Fruit fly (Drosophila melanogaster) whole organism, embryonic: ENCODE results near the gene CG8892.

Source experiments
- Awh ChIP-seq: fragments of 200-800 bp; sonication (Bioruptor generic); IDR thresholded peaks from 2 replicates; pipeline ENCODE4, ENCODE4 v1.3.6; 2022; ENCODE audit warnings: missing biosample characterization, missing genetic modification characterization
- B-H2 ChIP-seq: fragments of 200-800 bp; sonication (Bioruptor generic); optimal IDR thresholded peaks from 2 replicates; lab custom pipeline; 2018; ENCODE audit warnings: missing biosample characterization, mild to moderate bottlenecking, missing genetic modification characterization
- BEAF-32 ChIP-seq: fragments of 200-800 bp; sonication (Bioruptor generic); optimal IDR thresholded peaks from 3 replicates; lab custom pipeline; 2017; ENCODE audit warnings: missing biosample characterization, missing genetic modification characterization, mild to moderate bottlenecking, moderate library complexity, missing genetic modification reagents
- CG10267 ChIP-seq: fragments of 200-800 bp; sonication (Bioruptor generic); optimal IDR thresholded peaks from 2 replicates; lab custom pipeline; 2018; ENCODE audit warnings: missing biosample characterization, mild to moderate bottlenecking, missing genetic modification characterization, moderate library complexity
- CG10543 ChIP-seq: fragments of 200-800 bp; sonication (Bioruptor generic); optimal IDR thresholded peaks from 3 replicates; lab custom pipeline; 2017; ENCODE audit warnings: missing biosample characterization, mild to moderate bottlenecking, missing genetic modification characterization, moderate library complexity
- CG11696 ChIP-seq: fragments of 200-800 bp; sonication (Bioruptor generic); IDR thresholded peaks from 2 replicates; pipeline ENCODE4 v1.3.6; 2022; ENCODE audit warnings: missing biosample characterization, missing genetic modification characterization
- CG12071 ChIP-seq: fragments of 200-800 bp; sonication (Bioruptor generic); optimal IDR thresholded peaks from 3 replicates; lab custom pipeline; 2018; ENCODE audit warnings: missing biosample characterization, mild to moderate bottlenecking, missing genetic modification characterization
- CG12219 ChIP-seq: fragments of 200-800 bp; sonication (Bioruptor generic); optimal IDR thresholded peaks from 3 replicates; lab custom pipeline; 2018; ENCODE audit warnings: missing biosample characterization, mild to moderate bottlenecking, missing genetic modification characterization
- CG1602 ChIP-seq: fragments of 200-800 bp; sonication (Bioruptor generic); optimal IDR thresholded peaks from 3 replicates; lab custom pipeline; 2016; ENCODE audit warnings: missing biosample characterization, missing genetic modification characterization
- CG16779 ChIP-seq: fragments of 200-800 bp; sonication (Bioruptor generic); IDR thresholded peaks from 2 replicates; pipeline ENCODE4 v1.3.6; 2022; ENCODE audit warnings: missing biosample characterization, missing genetic modification characterization
- CG16815 ChIP-seq: fragments of 200-800 bp; sonication (Bioruptor generic); optimal IDR thresholded peaks from 3 replicates; lab custom pipeline; 2017; ENCODE audit warnings: missing biosample characterization, mild to moderate bottlenecking, missing genetic modification characterization
- CG31224 ChIP-seq: fragments of 200-800 bp; sonication (Bioruptor generic); IDR thresholded peaks from 2 replicates; pipeline ENCODE4 v1.3.6; 2022; ENCODE audit warnings: missing biosample characterization, missing genetic modification characterization
- CG31388 ChIP-seq: fragments of 200-800 bp; sonication (Bioruptor generic); optimal IDR thresholded peaks from 2 replicates; lab custom pipeline; 2016; ENCODE audit warnings: missing biosample characterization, missing genetic modification characterization
- CG3407 ChIP-seq: fragments of 200-800 bp; sonication (Bioruptor generic); optimal IDR thresholded peaks from 2 replicates; lab custom pipeline; 2018; ENCODE audit warnings: missing biosample characterization, mild to moderate bottlenecking, missing genetic modification characterization
- CG4854 ChIP-seq: fragments of 200-800 bp; sonication (Bioruptor generic); optimal IDR thresholded peaks from 2 replicates; lab custom pipeline; 2016; ENCODE audit warnings: missing biosample characterization, missing genetic modification characterization, inconsistent platforms
- CG6254 ChIP-seq: fragments of 200-800 bp; sonication (Bioruptor generic); optimal IDR thresholded peaks from 3 replicates; lab custom pipeline; 2017; ENCODE audit warnings: mild to moderate bottlenecking, missing biosample characterization, missing genetic modification reagents, missing genetic modification characterization
- CG7556 ChIP-seq: fragments of 200-800 bp; sonication (Bioruptor generic); optimal IDR thresholded peaks from 2 replicates; lab custom pipeline; 2017; ENCODE audit warnings: missing biosample characterization, mild to moderate bottlenecking, missing genetic modification characterization
- CG7745 ChIP-seq: fragments of 200-800 bp; sonication (Bioruptor generic); optimal IDR thresholded peaks from 2 replicates; lab custom pipeline; 2018; ENCODE audit warnings: missing biosample characterization, mild to moderate bottlenecking, missing genetic modification characterization, moderate library complexity
- CG9817 ChIP-seq: fragments of 200-800 bp; sonication (Bioruptor generic); optimal IDR thresholded peaks from 2 replicates; lab custom pipeline; 2018; ENCODE audit warnings: missing biosample characterization, mild to moderate bottlenecking, missing genetic modification characterization, moderate library complexity
- CkIIα-i1 ChIP-seq: fragments of 200-800 bp; sonication (Bioruptor generic); IDR thresholded peaks from 2 replicates; pipeline ENCODE4 v1.3.6; 2022; ENCODE audit warnings: missing biosample characterization, missing genetic modification characterization
- D19B ChIP-seq: fragments of 200-800 bp; sonication (Bioruptor generic); optimal IDR thresholded peaks from 2 replicates; lab custom pipeline; 2017; ENCODE audit warnings: missing biosample characterization, mild to moderate bottlenecking, missing genetic modification characterization
- Dfd ChIP-seq, 2 experiments: fragments of >200 bp; optimal IDR thresholded peaks; 2 replicates each; lab custom pipeline; 2017; ENCODE audit warnings: missing biosample characterization in 2 of 2, missing genetic modification characterization in 2 of 2
- Dip3 ChIP-seq: fragments of 200-800 bp; sonication (Bioruptor generic); optimal IDR thresholded peaks from 3 replicates; lab custom pipeline; 2016; ENCODE audit warnings: missing biosample characterization, missing genetic modification characterization
- GATAe ChIP-seq: fragments of 200-800 bp; sonication (Bioruptor generic); conservative IDR thresholded peaks from 2 replicates; pipeline ENCODE4 v1.3.6; 2022; ENCODE audit warnings: missing biosample characterization, missing genetic modification characterization
- H15 ChIP-seq: fragments of 200-800 bp; sonication (Bioruptor generic); IDR thresholded peaks from 3 replicates; pipeline ENCODE4 v1.3.6; 2022; ENCODE audit warnings: missing biosample characterization, missing genetic modification characterization
- Hr3 ChIP-seq: fragments of 200-800 bp; sonication (Bioruptor generic); optimal IDR thresholded peaks from 3 replicates; lab custom pipeline; 2016; ENCODE audit warnings: missing biosample characterization, missing genetic modification characterization
- Kr ChIP-seq: fragments of 200-800 bp; sonication (Bioruptor generic); optimal IDR thresholded peaks from 2 replicates; lab custom pipeline; 2017; ENCODE audit warnings: missing biosample characterization, mild to moderate bottlenecking, missing genetic modification characterization
- NC2α ChIP-seq: fragments of 200-800 bp; sonication (Bioruptor generic); optimal IDR thresholded peaks from 2 replicates; lab custom pipeline; 2016; ENCODE audit warnings: missing biosample characterization, missing genetic modification characterization
- Side ChIP-seq: fragments of 200-800 bp; sonication (Bioruptor generic); optimal IDR thresholded peaks from 2 replicates; lab custom pipeline; 2016; ENCODE audit warnings: missing biosample characterization, missing genetic modification characterization
- Sry-β ChIP-seq: fragments of 200-800 bp; sonication (Bioruptor generic); optimal IDR thresholded peaks from 2 replicates; lab custom pipeline; 2018; ENCODE audit warnings: missing biosample characterization, mild to moderate bottlenecking, missing genetic modification characterization, moderate library complexity
- Sry-δ ChIP-seq: fragments of 200-800 bp; sonication (Bioruptor generic); optimal IDR thresholded peaks from 2 replicates; lab custom pipeline; 2016; ENCODE audit warnings: missing biosample characterization, missing genetic modification characterization
- Vsx1 ChIP-seq: fragments of 200-800 bp; sonication (Bioruptor generic); optimal IDR thresholded peaks from 2 replicates; lab custom pipeline; 2017; ENCODE audit warnings: missing biosample characterization, mild to moderate bottlenecking, missing genetic modification characterization, missing genetic modification reagents
- ara ChIP-seq: fragments of 200-800 bp; sonication (Bioruptor generic); IDR thresholded peaks from 2 replicates; pipeline ENCODE4 v1.3.6; 2022; ENCODE audit warnings: missing biosample characterization, missing genetic modification characterization
- btn ChIP-seq: fragments of 200-800 bp; sonication (Bioruptor generic); optimal IDR thresholded peaks from 2 replicates; lab custom pipeline; 2016; ENCODE audit warnings: missing biosample characterization, missing genetic modification characterization
- cato ChIP-seq: fragments of 200-800 bp; sonication (Bioruptor generic); optimal IDR thresholded peaks from 2 replicates; lab custom pipeline; 2016; ENCODE audit warnings: missing biosample characterization, missing genetic modification characterization, borderline replicate concordance
- croc ChIP-seq: fragments of 200-800 bp; sonication (Bioruptor generic); conservative IDR thresholded peaks from 3 replicates; pipeline ENCODE4 v1.3.6; 2022; ENCODE audit warnings: missing biosample characterization, missing genetic modification characterization
- dati ChIP-seq: fragments of 200-800 bp; sonication (Bioruptor generic); IDR thresholded peaks from 2 replicates; pipeline ENCODE4 v1.3.6; 2022; ENCODE audit warnings: missing biosample characterization, missing genetic modification characterization
- dmrt99B ChIP-seq: fragments of 200-800 bp; sonication (Bioruptor generic); optimal IDR thresholded peaks from 2 replicates; lab custom pipeline; 2018; ENCODE audit warnings: missing biosample characterization, mild to moderate bottlenecking, missing genetic modification characterization, moderate library complexity
- lmd ChIP-seq: fragments of 200-800 bp; sonication (Bioruptor generic); IDR thresholded peaks from 2 replicates; pipeline ENCODE4 v1.3.6; 2022; ENCODE audit warnings: missing biosample characterization, missing genetic modification characterization
- nerfin-2 ChIP-seq: fragments of 200-800 bp; sonication (Bioruptor generic); IDR thresholded peaks from 2 replicates; pipeline ENCODE4 v1.3.6; 2022; ENCODE audit warnings: missing biosample characterization, missing genetic modification characterization; ENCODE audit not compliant: partially characterized antibody
- pan ChIP-seq, 4 experiments: fragments of >200 bp in 3 of 4; fragments of 200-800 bp in 1 of 4; sonication (Bioruptor generic) in 1 of 4; optimal IDR thresholded peaks in 3 of 4; IDR thresholded peaks in 1 of 4; 2 replicates each; pipeline versions ENCODE4 v1.3.6 to Lab custom; 2017 to 2022; ENCODE audit warnings: missing biosample characterization in 2 of 4, missing genetic modification characterization in 2 of 4, mixed read lengths in 1 of 4
- pnt ChIP-seq: fragments of 200-800 bp; sonication (Bioruptor generic); optimal IDR thresholded peaks from 3 replicates; lab custom pipeline; 2016; ENCODE audit warnings: missing biosample characterization, missing genetic modification characterization
- salm ChIP-seq: fragments of 200-800 bp; sonication (Bioruptor generic); optimal IDR thresholded peaks from 2 replicates; lab custom pipeline; 2018; ENCODE audit warnings: missing biosample characterization, mild to moderate bottlenecking, missing genetic modification characterization
- sd ChIP-seq: fragments of 200-800 bp; sonication (Bioruptor generic); optimal IDR thresholded peaks from 3 replicates; lab custom pipeline; 2018; ENCODE audit warnings: missing biosample characterization, mild to moderate bottlenecking, missing genetic modification characterization, moderate library complexity
- tna ChIP-seq: fragments of 200-800 bp; sonication (Bioruptor generic); IDR thresholded peaks from 2 replicates; pipeline ENCODE4 v1.3.6; 2022; ENCODE audit warnings: missing biosample characterization, missing genetic modification characterization; ENCODE audit not compliant: partially characterized antibody
- trh ChIP-seq: fragments of 200-800 bp; sonication (Bioruptor generic); optimal IDR thresholded peaks from 2 replicates; lab custom pipeline; 2016; ENCODE audit warnings: missing biosample characterization, missing genetic modification characterization
- twi ChIP-seq: fragments of 200-800 bp; optimal IDR thresholded peaks from 2 replicates; lab custom pipeline; 2019; ENCODE audit warnings: missing biosample characterization, mild to moderate bottlenecking, missing genetic modification characterization, moderate library complexity
- wdn ChIP-seq: fragments of 200-800 bp; sonication (Bioruptor generic); IDR thresholded peaks from 2 replicates; pipeline ENCODE4 v1.3.6; 2022; ENCODE audit warnings: missing biosample characterization, missing genetic modification characterization

Gene CG8892

dm6 chr2L:5004677-5005463 lies 23.5 kb upstream of the CG8892 start (continued):
- TF ChIP-seq Sry-β (GFP tag; lab: Kevin White, UChicago) (no peak), Dfd (GFP tag; optimal IDR thresholded peaks at IDR 0.05; lab: Kevin White, UChicago) (no peak), ara (peak; percentile 92), Kr (GFP tag; lab: Kevin White, UChicago) (no peak), btn (GFP tag; lab: Kevin White, UChicago) (peak; percentile 84), CG16779 (GFP tag; lab: Robert Waterston, UW) (peak; percentile 93), Awh (GFP tag; lab: Robert Waterston, UW) (peak; percentile 96), pnt (GFP tag; lab: Kevin White, UChicago) (peak; percentile 94), salm (peak; percentile 84), CG7556 (GFP tag; lab: Kevin White, UChicago) (peak; percentile 96), CG9817 (tag; lab: Kevin White, UChicago) (peak; percentile 96), dmrt99B (tag; lab: Kevin White, UChicago) (peak; percentile 96), CG7745 (tag; lab: Kevin White, UChicago) (no peak), trh (GFP tag; lab: Kevin White, UChicago) (peak; percentile 67), Hr3 (GFP tag; lab: Kevin White, UChicago) (peak; percentile 92), Side (GFP tag; lab: Kevin White, UChicago) (peak; percentile 95), GATAe (GFP tag; lab: Robert Waterston, UW) (peak; percentile 70), wdn (GFP tag; lab: Robert Waterston, UW) (peak; percentile 95), tna (no peak), BEAF-32 (GFP tag; lab: Kevin White, UChicago) (peak; percentile 6), CG11696 (GFP tag; lab: Robert Waterston, UW) (peak; percentile 85), CG12219 (peak; percentile 91), CG1602 (GFP tag; lab: Kevin White, UChicago) (peak; percentile 89), sd (tag; lab: Kevin White, UChicago) (peak; percentile 80), cato (peak; percentile 77), CG12071 (GFP tag; lab: Kevin White, UChicago) (peak; percentile 93), CkIIα-i1 (peak; percentile 68; the same call in 1 of the 2 replicates), lmd (peak; percentile 96), CG3407 (peak; percentile 86), twi (tag; lab: Kevin White, UChicago) (peak; percentile 74), CG31224 (peak; percentile 90), Dip3 (GFP tag; lab: Kevin White, UChicago) (peak; percentile 90), nerfin-2 (GFP tag; lab: Robert Waterston, UW) (no peak), CG10267 (tag; lab: Kevin White, UChicago) (peak; percentile 85), CG31388 (GFP tag; lab: Kevin White, UChicago) (peak; percentile 79), dati (GFP tag; lab: Robert Waterston, UW) (peak; percentile 83), D19B (GFP tag; lab: Kevin White, UChicago) (peak; percentile 84), pan (optimal IDR thresholded peaks at IDR 0.05; lab: Kevin White, UChicago) (no peak), pan (GFP tag; optimal IDR thresholded peaks at IDR 0.05 in 1 of 2, IDR thresholded peaks at IDR 0.05 in 1 of 2) (peak in 1 of 2 experiments; percentile 97), NC2α (peak; percentile 83), croc (peak; percentile 89), H15 (GFP tag; lab: Robert Waterston, UW) (peak; percentile 96), Vsx1 (GFP tag; lab: Kevin White, UChicago) (peak; percentile 78), CG10543 (peak; percentile 95), CG4854 (GFP tag; lab: Kevin White, UChicago) (peak; percentile 91), CG16815 (GFP tag; lab: Kevin White, UChicago) (peak; percentile 93), B-H2 (GFP tag; lab: Kevin White, UChicago) (peak; percentile 97), CG6254 (GFP tag; lab: Kevin White, UChicago) (peak; percentile 83), Sry-δ (GFP tag; lab: Kevin White, UChicago) (peak; percentile 69)
